Fruit fly (Drosophila melanogaster): ENCODE data around the gene BigH1.

The BigH1 gene

dm6 chr3R:14674762-14675161 lies 11.5 kb downstream of the BigH1 start (continued):
- TF ChIP-seq tll (GFP tag; optimal IDR thresholded peaks at IDR 0.05) (peak in 1 of 2 experiments; percentile 92), D19B (GFP tag; optimal IDR thresholded peaks at IDR 0.05) (no peak), cato (GFP tag; optimal IDR thresholded peaks at IDR 0.05; ENCODE audit: borderline replicate concordance) (no peak), PHDP (tag; optimal IDR thresholded peaks at IDR 0.05) (peak; percentile 10), row (GFP tag; IDR thresholded peaks at IDR 0.05) (peak; percentile 68), CG31365 (tag; optimal IDR thresholded peaks at IDR 0.05) (no peak), ase (GFP tag; IDR thresholded peaks at IDR 0.05) (no peak), Doc3 (GFP tag; IDR thresholded peaks at IDR 0.05; ENCODE audit: partially characterized antibody) (no peak), grn (GFP tag; optimal IDR thresholded peaks at IDR 0.05) (peak; percentile 4), CG17568 (GFP tag; optimal IDR thresholded peaks at IDR 0.05) (no peak), CG1602 (GFP tag; optimal IDR thresholded peaks at IDR 0.05) (peak; percentile 52), CG17612 (GFP tag; IDR thresholded peaks at IDR 0.05) (no peak), vnd (GFP tag; IDR thresholded peaks at IDR 0.05; ENCODE audit: partially characterized antibody) (no peak), Ets97D (GFP tag; optimal IDR thresholded peaks at IDR 0.05) (peak; percentile 4), CG9817 (tag; optimal IDR thresholded peaks at IDR 0.05) (no peak), bbx (GFP tag; IDR thresholded peaks at IDR 0.05; ENCODE audit: partially characterized antibody) (no peak), hkb (optimal IDR thresholded peaks at IDR 0.05) (no peak), hkb (GFP tag; IDR thresholded peaks at IDR 0.05) (peak; percentile 69), Deaf1 (tag; optimal IDR thresholded peaks at IDR 0.05) (no peak), Ssrp (tag; optimal IDR thresholded peaks at IDR 0.05) (peak; percentile 67), mam (GFP tag; optimal IDR thresholded peaks at IDR 0.05) (no peak), CG8944 (GFP tag; optimal IDR thresholded peaks at IDR 0.05) (no peak), NC2α (GFP tag; optimal IDR thresholded peaks at IDR 0.05) (peak; percentile 23), Mes4 (GFP tag; optimal IDR thresholded peaks at IDR 0.05) (no peak), CG10462 (GFP tag; optimal IDR thresholded peaks at IDR 0.05) (peak; percentile 66), CG8290 (GFP tag; optimal IDR thresholded peaks at IDR 0.05) (peak; percentile 30), CG8290 (tag; optimal IDR thresholded peaks at IDR 0.05) (no peak), ro (GFP tag; IDR thresholded peaks at IDR 0.05) (peak; percentile 63; the same call in 1 of the 2 replicates), CG2678 (tag; optimal IDR thresholded peaks at IDR 0.05) (peak; percentile 63), her (GFP tag; optimal IDR thresholded peaks at IDR 0.05) (no peak), D (optimal IDR thresholded peaks at IDR 0.05) (no peak), D (GFP tag; optimal IDR thresholded peaks at IDR 0.05) (peak; percentile 69), CG12744 (GFP tag; optimal IDR thresholded peaks at IDR 0.05) (peak; percentile 20), dati (GFP tag; IDR thresholded peaks at IDR 0.05) (no peak), CG18262 (tag; optimal IDR thresholded peaks at IDR 0.05) (peak; percentile 89), crp (GFP tag; optimal IDR thresholded peaks at IDR 0.05) (no peak), croc (GFP tag; conservative IDR thresholded peaks at IDR 0.05) (peak; percentile 67), Rfx (GFP tag; IDR thresholded peaks at IDR 0.05) (peak; percentile 29; the same call in 1 of the 2 replicates), CG10979 (tag; optimal IDR thresholded peaks at IDR 0.05) (peak; percentile 88), CG6254 (GFP tag; optimal IDR thresholded peaks at IDR 0.05) (peak; percentile 46), ttk (GFP tag; IDR thresholded peaks at IDR 0.05) (peak; percentile 52), exex (tag; optimal IDR thresholded peaks at IDR 0.05) (no peak), CG1603 (tag; optimal IDR thresholded peaks at IDR 0.05) (peak; percentile 49), CG10147 (GFP tag; optimal IDR thresholded peaks at IDR 0.05) (no peak), CG15601 (tag; optimal IDR thresholded peaks at IDR 0.05) (peak; percentile 37), Pdp1 (GFP tag; optimal IDR thresholded peaks at IDR 0.05) (peak; percentile 19 to 60), CG15269 (tag; optimal IDR thresholded peaks at IDR 0.05) (peak; percentile 31), Neu2 (GFP tag; optimal IDR thresholded peaks at IDR 0.05; ENCODE audit: borderline replicate concordance) (peak; percentile 44), CG12942 (GFP tag; optimal IDR thresholded peaks at IDR 0.05) (no peak), shn (GFP tag; optimal IDR thresholded peaks at IDR 0.05) (no peak), CG15696 (tag; optimal IDR thresholded peaks at IDR 0.05) (peak; percentile 95)

Data from whole organism, embryonic.